Worm (Caenorhabditis elegans) whole organism, mixed stage, embryonic: ENCODE results near the gene sre-35.

ENCODE experiments used
- cnd-1 ChIP-seq: fragments of 200-800 bp; sonication (Bioruptor generic); optimal IDR thresholded peaks from 2 replicates; lab custom pipeline; 2018; ENCODE audit warnings: mild to moderate bottlenecking, missing genetic modification characterization, missing compliant biosample characterization
- elt-3 ChIP-seq: fragments of 150-350 bp; optimal IDR thresholded peaks from 2 replicates; lab custom pipeline; 2014; ENCODE audit warnings: missing biosample characterization, missing genetic modification characterization
- lin-32 ChIP-seq: fragments of 200-800 bp; sonication (Bioruptor generic); optimal IDR thresholded peaks from 2 replicates; lab custom pipeline; 2018; ENCODE audit warnings: mild to moderate bottlenecking, missing genetic modification characterization, missing compliant biosample characterization
- nhr-2 ChIP-seq: fragments of 150-350 bp; optimal IDR thresholded peaks from 2 replicates; lab custom pipeline; 2014; ENCODE audit warnings: missing biosample characterization, missing genetic modification characterization
- nhr-28 ChIP-seq: fragments of 150-350 bp; optimal IDR thresholded peaks from 2 replicates; lab custom pipeline; 2014; ENCODE audit warnings: missing biosample characterization, missing genetic modification characterization

DNA sequence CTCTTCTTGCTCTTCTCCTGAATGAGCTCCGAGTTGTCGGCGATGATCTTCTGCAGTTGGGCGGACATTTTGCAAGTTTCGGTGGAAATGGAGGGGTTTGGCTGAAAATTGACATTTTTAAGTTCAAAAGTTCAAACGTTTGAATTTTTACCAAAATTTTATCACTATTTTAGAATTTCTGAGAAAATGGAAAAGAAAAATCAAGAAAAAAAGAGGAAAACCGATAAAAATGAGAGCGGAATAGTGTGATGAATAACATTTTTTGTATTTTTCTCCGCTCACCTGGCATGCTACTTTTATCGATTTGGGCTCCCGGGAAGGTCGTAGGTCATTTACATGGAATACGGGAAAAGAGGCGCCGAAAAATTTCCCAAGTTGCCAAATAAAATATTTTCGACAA is 32.4 kb upstream of the sre-35 start, which contains the start of gene F15A4.10:
- no peak for TF ChIP-seq lin-32 (GFP tag; lab: Kevin White, UChicago)
- no peak for TF ChIP-seq cnd-1 (tag; lab: Kevin White, UChicago)
- TF ChIP-seq elt-3: no peak
- no peak for TF ChIP-seq nhr-2
- no peak for TF ChIP-seq nhr-28 (tag; lab: Kevin White, UChicago)
